Worm (Caenorhabditis elegans): ENCODE data around the gene pph-2.

Gene pph-2

DNA sequence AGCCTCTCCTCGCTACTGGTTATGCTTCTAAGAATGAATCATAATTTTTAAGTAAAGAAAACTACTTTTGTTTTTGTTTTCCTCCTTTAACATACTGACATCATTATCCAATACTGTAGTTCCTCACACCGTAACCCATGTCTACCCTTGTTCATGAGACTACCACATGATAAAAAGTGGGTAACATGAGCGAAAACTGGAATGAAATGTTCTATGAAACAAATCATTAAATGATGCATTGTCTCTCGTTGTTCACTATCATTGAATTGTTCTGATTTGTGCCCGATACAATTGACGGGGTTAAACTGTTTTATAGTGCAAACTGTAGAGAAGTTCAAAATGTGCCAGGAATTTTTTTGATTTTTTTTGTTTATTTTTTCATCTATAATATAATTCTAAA is 20.1 kb upstream of the pph-2 start (continued):
- no peak for TF ChIP-seq R02D3.7 (tag; optimal IDR thresholded peaks at IDR 0.05)
- TF ChIP-seq ZK546.5 (tag; optimal IDR thresholded peaks at IDR 0.05), result no peak
- TF ChIP-seq zip-11 (GFP tag; IDR thresholded peaks at IDR 0.05), result no peak
- TF ChIP-seq nhr-28 (tag; optimal IDR thresholded peaks at IDR 0.05), result peak; percentile 87
- TF ChIP-seq nhr-11 (tag; optimal IDR thresholded peaks at IDR 0.05), result no peak
- TF ChIP-seq mxl-3 (GFP tag; optimal IDR thresholded peaks at IDR 0.05), result peak; percentile 41
- TF ChIP-seq Y48G9A.11 (GFP tag; IDR thresholded peaks at IDR 0.05), result no peak
- TF ChIP-seq lin-1 (GFP tag; IDR thresholded peaks at IDR 0.05), result no peak
- TF ChIP-seq T26A8.4 (GFP tag; IDR thresholded peaks at IDR 0.05), result no peak
- no peak for TF ChIP-seq daf-19 (GFP tag; conservative IDR thresholded peaks at IDR 0.05)
- TF ChIP-seq F49E8.2 (tag; optimal IDR thresholded peaks at IDR 0.05; ENCODE audit: borderline replicate concordance), result no peak
- TF ChIP-seq dmd-6 (GFP tag; IDR thresholded peaks at IDR 0.05), result peak; percentile 71
- TF ChIP-seq egl-43 (GFP tag; IDR thresholded peaks at IDR 0.05), result no peak
- no peak for TF ChIP-seq mes-2 (tag; optimal IDR thresholded peaks at IDR 0.05; ENCODE audit: poor library complexity, severe bottlenecking)
- no peak for TF ChIP-seq nhr-10 (tag; optimal IDR thresholded peaks at IDR 0.05)
- no peak for TF ChIP-seq nhr-6 (tag; optimal IDR thresholded peaks at IDR 0.05)
- no peak for TF ChIP-seq fos-1 (tag; optimal IDR thresholded peaks at IDR 0.05)
- no peak for TF ChIP-seq set-16 (GFP tag; IDR thresholded peaks at IDR 0.05)
- TF ChIP-seq lin-38 (GFP tag; IDR thresholded peaks at IDR 0.05), result no peak
- peak in 1 of 2 experiments; percentile 67 for TF ChIP-seq lsy-2 (tag; optimal IDR thresholded peaks at IDR 0.05)
- TF ChIP-seq nhr-102 (tag; optimal IDR thresholded peaks at IDR 0.05), result no peak
- TF ChIP-seq dpl-1 (GFP tag; optimal IDR thresholded peaks at IDR 0.05), result no peak
- TF ChIP-seq mdl-1 (tag; optimal IDR thresholded peaks at IDR 0.05), result peak in 1 of 2 experiments; percentile 44
- peak; percentile 70 for TF ChIP-seq nhr-48 (tag; optimal IDR thresholded peaks at IDR 0.05)
- no peak for TF ChIP-seq ceh-62 (tag; optimal IDR thresholded peaks at IDR 0.05)
- TF ChIP-seq egl-27 (tag; optimal IDR thresholded peaks at IDR 0.05), result no peak
- TF ChIP-seq mdt-29 (GFP tag; IDR thresholded peaks at IDR 0.05), result no peak
- no peak for TF ChIP-seq tra-1 (GFP tag; IDR thresholded peaks at IDR 0.05)
- TF ChIP-seq lin-13 (GFP tag; optimal IDR thresholded peaks at IDR 0.05), result no peak
- no peak for TF ChIP-seq Y105C5A.15 (GFP tag; IDR thresholded peaks at IDR 0.05)
- TF ChIP-seq pha-4 (GFP tag; IDR thresholded peaks at IDR 0.05), result no peak
- TF ChIP-seq pha-4 (tag; optimal IDR thresholded peaks at IDR 0.05), result no peak
- no peak for TF ChIP-seq php-3 (GFP tag; IDR thresholded peaks at IDR 0.05)
- no peak for TF ChIP-seq sdz-12 (GFP tag; optimal IDR thresholded peaks at IDR 0.05)
- TF ChIP-seq unc-130 (GFP tag; optimal IDR thresholded peaks at IDR 0.05), result no peak
- no peak for TF ChIP-seq nhr-42 (GFP tag; IDR thresholded peaks at IDR 0.05)
- TF ChIP-seq F37D6.2 (tag; optimal IDR thresholded peaks at IDR 0.05), result no peak
- no peak for TF ChIP-seq spr-3 (GFP tag; optimal IDR thresholded peaks at IDR 0.05)
- TF ChIP-seq daf-12 (tag; optimal IDR thresholded peaks at IDR 0.05), result no peak
- TF ChIP-seq ceh-28 (tag; optimal IDR thresholded peaks at IDR 0.05), result no peak
- no peak for TF ChIP-seq ama-1 (optimal IDR thresholded peaks at IDR 0.05)
- no peak for TF ChIP-seq ztf-7 (tag; optimal IDR thresholded peaks at IDR 0.05)
- TF ChIP-seq skn-1 (tag; optimal IDR thresholded peaks at IDR 0.05), result no peak
- no peak for TF ChIP-seq hif-1 (tag; optimal IDR thresholded peaks at IDR 0.05)
- peak; percentile 24 for TF ChIP-seq pqm-1 (tag; optimal IDR thresholded peaks at IDR 0.05)
- peak; percentile 53 for TF ChIP-seq hlh-11 (tag; optimal IDR thresholded peaks at IDR 0.05)
- no peak for TF ChIP-seq spr-1 (tag; optimal IDR thresholded peaks at IDR 0.05)
- no peak for TF ChIP-seq zag-1 (tag; optimal IDR thresholded peaks at IDR 0.05)
- TF ChIP-seq madf-5 (GFP tag; IDR thresholded peaks at IDR 0.05), result no peak
- TF ChIP-seq lir-3 (tag; optimal IDR thresholded peaks at IDR 0.05), result no peak
- TF ChIP-seq lin-39 (tag; optimal IDR thresholded peaks at IDR 0.05), result no peak
- TF ChIP-seq ces-1 (GFP tag; optimal IDR thresholded peaks at IDR 0.05), result no peak
- TF ChIP-seq D1046.2 (GFP tag; IDR thresholded peaks at IDR 0.05), result no peak
- no peak for TF ChIP-seq F44E2.7 (GFP tag; IDR thresholded peaks at IDR 0.05)
